Worm (Caenorhabditis elegans): Measurements from ENCODE around the gene nspd-4.

nspd-4 gene

ce11 chrII:4888527-4889487 lies 46.4 kb downstream of the nspd-4 start, which contains the start of gene pgm-1 (continued):
- TF ChIP-seq nhr-90 (tag; optimal IDR thresholded peaks at IDR 0.05) (no peak), K11D2.4 (GFP tag; IDR thresholded peaks at IDR 0.05) (no peak), sea-2 (GFP tag; IDR thresholded peaks at IDR 0.05) (no peak), zim-3 (tag; optimal IDR thresholded peaks at IDR 0.05) (no peak), unc-62 (GFP tag; optimal IDR thresholded peaks at IDR 0.05) (no peak), nhr-27 (tag; optimal IDR thresholded peaks at IDR 0.05) (no peak), snpc-1.3 (tag; optimal IDR thresholded peaks at IDR 0.05; ENCODE audit: insufficient read depth) (peak; percentile 8), hsf-1 (GFP tag; IDR thresholded peaks at IDR 0.05) (peak; percentile 86), madf-10 (tag; optimal IDR thresholded peaks at IDR 0.05) (no peak), fkh-3 (tag; optimal IDR thresholded peaks at IDR 0.05) (no peak), xnd-1 (tag; optimal IDR thresholded peaks at IDR 0.05) (peak; percentile 73), sptf-2 (GFP tag; optimal IDR thresholded peaks at IDR 0.05) (no peak), let-607 (tag; optimal IDR thresholded peaks at IDR 0.05) (no peak), nhr-80 (tag; optimal IDR thresholded peaks at IDR 0.05) (peak; percentile 15), nhr-120 (GFP tag; IDR thresholded peaks at IDR 0.05) (no peak), nhr-179 (tag; optimal IDR thresholded peaks at IDR 0.05) (no peak), mel-28 (tag; optimal IDR thresholded peaks at IDR 0.05; ENCODE audit: borderline replicate concordance) (no peak), bed-1 (GFP tag; IDR thresholded peaks at IDR 0.05) (no peak), dox-1 (GFP tag; IDR thresholded peaks at IDR 0.05) (peak; percentile 25; the same call in 1 of the 2 replicates), Y95B8A.8 (GFP tag; IDR thresholded peaks at IDR 0.05) (no peak), F10E7.11 (tag; optimal IDR thresholded peaks at IDR 0.05) (no peak), lsy-27 (tag; optimal IDR thresholded peaks at IDR 0.05; ENCODE audit: borderline replicate concordance, insufficient read depth) (no peak), rpc-1 (optimal IDR thresholded peaks at IDR 0.05) (no peak), rpc-1 (tag; optimal IDR thresholded peaks at IDR 0.05) (no peak), cebp-1 (GFP tag; IDR thresholded peaks at IDR 0.05) (no peak), cebp-1 (tag; optimal IDR thresholded peaks at IDR 0.05) (peak; percentile 24), lsl-1 (GFP tag; optimal IDR thresholded peaks at IDR 0.05) (peak; percentile 94), aptf-2 (GFP tag; conservative IDR thresholded peaks at IDR 0.05) (no peak), dpl-1 (GFP tag; optimal IDR thresholded peaks at IDR 0.05) (peak; percentile 19), cebp-2 (GFP tag; IDR thresholded peaks at IDR 0.05) (no peak), ztf-3 (GFP tag; optimal IDR thresholded peaks at IDR 0.05) (no peak)

- no peak for TF ChIP-seq attf-6 (GFP tag; IDR thresholded peaks at IDR 0.05)
- peak; percentile 64 for TF ChIP-seq atf-7 (tag; optimal IDR thresholded peaks at IDR 0.05)
- no peak for TF ChIP-seq efl-1 (GFP tag; optimal IDR thresholded peaks at IDR 0.05)
- TF ChIP-seq lin-54 (GFP tag; optimal IDR thresholded peaks at IDR 0.05), result peak; percentile 53
- no peak for TF ChIP-seq let-526 (GFP tag; IDR thresholded peaks at IDR 0.05)
- TF ChIP-seq nhr-120 (GFP tag; IDR thresholded peaks at IDR 0.05), result no peak
- TF ChIP-seq tlf-1 (GFP tag; optimal IDR thresholded peaks at IDR 0.05), result peak; percentile 80
- TF ChIP-seq rcor-1 (GFP tag; IDR thresholded peaks at IDR 0.05), result no peak
- TF ChIP-seq F39B2.1 (GFP tag; IDR thresholded peaks at IDR 0.05), result no peak
- TF ChIP-seq madf-3 (GFP tag; IDR thresholded peaks at IDR 0.05), result peak; percentile 44; the same call in 1 of the 2 replicates
- peak; percentile 51 for TF ChIP-seq F52B5.7 (tag; optimal IDR thresholded peaks at IDR 0.05)
- no peak for TF ChIP-seq F49E8.2 (tag; optimal IDR thresholded peaks at IDR 0.05; ENCODE audit: insufficient read depth)
- TF ChIP-seq cebp-1 (GFP tag; IDR thresholded peaks at IDR 0.05), result peak; percentile 68
- TF ChIP-seq cebp-1 (tag; optimal IDR thresholded peaks at IDR 0.05), result peak; percentile 82
- no peak for TF ChIP-seq D2030.7 (GFP tag; IDR thresholded peaks at IDR 0.05)
- no peak for TF ChIP-seq Y53F4B.3 (GFP tag; IDR thresholded peaks at IDR 0.05)
- TF ChIP-seq ztf-25 (GFP tag; IDR thresholded peaks at IDR 0.05), result no peak
- TF ChIP-seq sdz-38 (tag; optimal IDR thresholded peaks at IDR 0.05), result no peak
Measured at ce11 chrII:4891012-4891775, 48.8 kb downstream of the nspd-4 start, which contains the start of gene gst-9. gst-9 (plus strand) TSS chrII:4891585.
